Fruit fly (Drosophila melanogaster) whole organism, wandering third instar larva: ENCODE results near the gene Lar.

Experiments used
- Abd-B ChIP-seq: fragments of >200 bp; optimal IDR thresholded peaks from 2 replicates; lab custom pipeline; 2017; ENCODE audit warnings: missing biosample characterization, missing genetic modification characterization
- CG32264 ChIP-seq: fragments of 200-800 bp; sonication (Bioruptor generic); optimal IDR thresholded peaks from 2 replicates; lab custom pipeline; 2016; ENCODE audit warnings: missing biosample characterization, missing genetic modification characterization
- CG9705 ChIP-seq: fragments of 200-800 bp; sonication (Bioruptor generic); optimal IDR thresholded peaks from 2 replicates; lab custom pipeline; 2018; ENCODE audit warnings: missing biosample characterization, mild to moderate bottlenecking, missing genetic modification characterization
- CrebA ChIP-seq: fragments of 200-800 bp; sonication (Bioruptor generic); optimal IDR thresholded peaks from 2 replicates; lab custom pipeline; 2016; ENCODE audit warnings: missing biosample characterization, mild to moderate bottlenecking, missing genetic modification characterization, borderline replicate concordance
- Dfd ChIP-seq: fragments of >200 bp; optimal IDR thresholded peaks from 2 replicates; lab custom pipeline; 2017; ENCODE audit warnings: missing biosample characterization, missing genetic modification characterization
- Dif ChIP-seq: fragments of 200-275, 200-300 bp; sonication (Bioruptor generic); optimal IDR thresholded peaks from 2 replicates; lab custom pipeline; 2018; ENCODE audit warnings: missing biosample characterization, missing genetic modification characterization; ENCODE audit not compliant: partially characterized antibody
- GATAd ChIP-seq: sonication (Bioruptor generic); optimal IDR thresholded peaks from 2 replicates; lab custom pipeline; 2016; ENCODE audit warnings: missing biosample characterization, missing genetic modification characterization
- HLH106 ChIP-seq: fragments of 200-800 bp; optimal IDR thresholded peaks from 3 replicates; lab custom pipeline; 2019; ENCODE audit warnings: missing biosample characterization, mild to moderate bottlenecking, missing genetic modification characterization, moderate library complexity
- Hnf4 ChIP-seq: fragments of 200-800 bp; sonication (Bioruptor generic); optimal IDR thresholded peaks from 2 replicates; lab custom pipeline; 2016; ENCODE audit warnings: missing biosample characterization, mild to moderate bottlenecking, missing genetic modification characterization
- Hr78 ChIP-seq: fragments of >200 bp; optimal IDR thresholded peaks from 2 replicates; lab custom pipeline; 2017; ENCODE audit warnings: missing biosample characterization, missing genetic modification characterization
- Hr83 ChIP-seq: fragments of 200-300 bp; sonication (Bioruptor generic); optimal IDR thresholded peaks from 2 replicates; lab custom pipeline; 2016; ENCODE audit warnings: missing biosample characterization, mild to moderate bottlenecking, missing genetic modification characterization, moderate library complexity; ENCODE audit not compliant: poor library complexity, severe bottlenecking
- Jra ChIP-seq: sonication (Bioruptor generic); optimal IDR thresholded peaks from 2 replicates; lab custom pipeline; 2016; ENCODE audit warnings: missing biosample characterization, missing genetic modification characterization
- Mio ChIP-seq: sonication (Bioruptor generic); optimal IDR thresholded peaks from 2 replicates; lab custom pipeline; 2016; ENCODE audit warnings: missing biosample characterization, missing genetic modification characterization
- N ChIP-seq: fragments of >200 bp; optimal IDR thresholded peaks from 2 replicates; lab custom pipeline; 2018; ENCODE audit warnings: missing biosample characterization, missing external identifiers, missing genetic modification characterization
- OdsH ChIP-seq: fragments of 200-800 bp; sonication (Bioruptor generic); optimal IDR thresholded peaks from 2 replicates; lab custom pipeline; 2016; ENCODE audit warnings: missing biosample characterization, mild to moderate bottlenecking, missing genetic modification characterization
- Rel ChIP-seq, 2 experiments: fragments of 200-800 bp; sonication (Bioruptor generic) in 1 of 2; optimal IDR thresholded peaks; 2 replicates in 1 of 2; 3 replicates in 1 of 2; lab custom pipeline; 2016 to 2019; ENCODE audit warnings: mild to moderate bottlenecking in 2 of 2, missing biosample characterization in 2 of 2, missing genetic modification characterization in 2 of 2, moderate library complexity in 1 of 2
- Sp1 ChIP-seq: fragments of 200-800 bp; sonication (Bioruptor generic); optimal IDR thresholded peaks from 3 replicates; lab custom pipeline; 2019; ENCODE audit warnings: missing biosample characterization, mild to moderate bottlenecking, missing genetic modification characterization, moderate library complexity
- Vsx2 ChIP-seq: fragments of 200-300, 225-300 bp; sonication (Bioruptor generic); optimal IDR thresholded peaks from 2 replicates; lab custom pipeline; 2018; ENCODE audit warnings: missing biosample characterization, missing genetic modification characterization; ENCODE audit not compliant: partially characterized antibody
- br ChIP-seq: fragments of 200-800 bp; sonication (Bioruptor generic); optimal IDR thresholded peaks from 2 replicates; lab custom pipeline; 2016; ENCODE audit warnings: missing biosample characterization, missing genetic modification characterization
- dl ChIP-seq, 2 experiments: fragments of 175-275, 200-275 bp in 1 of 2; fragments of 200-275 bp in 1 of 2; sonication (Bioruptor generic); optimal IDR thresholded peaks; lab custom pipeline; 2018; ENCODE audit warnings: mild to moderate bottlenecking in 2 of 2, missing biosample characterization in 2 of 2, missing genetic modification characterization in 2 of 2, moderate library complexity in 2 of 2; ENCODE audit not compliant: partially characterized antibody in 2 of 2, insufficient read depth in 1 of 2
- dsf ChIP-seq: sonication (Bioruptor generic); optimal IDR thresholded peaks from 2 replicates; lab custom pipeline; 2016; ENCODE audit warnings: missing biosample characterization, missing genetic modification characterization, borderline replicate concordance
- ey ChIP-seq: fragments of 200-800 bp; sonication (Bioruptor generic); optimal IDR thresholded peaks from 2 replicates; lab custom pipeline; 2016; ENCODE audit warnings: missing biosample characterization, missing genetic modification characterization
- fru ChIP-seq: fragments of 200-800 bp; sonication (Bioruptor generic); optimal IDR thresholded peaks from 3 replicates; lab custom pipeline; 2016; ENCODE audit warnings: missing biosample characterization, mild to moderate bottlenecking, missing genetic modification characterization
- h ChIP-seq: fragments of 200-800 bp; sonication (Bioruptor generic); optimal IDR thresholded peaks from 3 replicates; lab custom pipeline; 2016; ENCODE audit warnings: missing biosample characterization, mild to moderate bottlenecking, missing genetic modification characterization
- jim ChIP-seq: fragments of 175-275, 200-325 bp; sonication (Bioruptor generic); optimal IDR thresholded peaks from 2 replicates; lab custom pipeline; 2016; ENCODE audit warnings: missing biosample characterization, mild to moderate bottlenecking, missing genetic modification characterization
- rgr ChIP-seq: fragments of 200-800 bp; sonication (Bioruptor generic); optimal IDR thresholded peaks from 3 replicates; lab custom pipeline; 2016; ENCODE audit warnings: missing biosample characterization, mild to moderate bottlenecking, missing genetic modification characterization
- sage ChIP-seq: fragments of 200-800 bp; sonication (Bioruptor generic); optimal IDR thresholded peaks from 2 replicates; lab custom pipeline; 2016; ENCODE audit warnings: missing biosample characterization, mild to moderate bottlenecking, missing genetic modification characterization
- sv ChIP-seq: fragments of 200-800 bp; sonication (Bioruptor generic); optimal IDR thresholded peaks from 3 replicates; lab custom pipeline; 2016; ENCODE audit warnings: missing biosample characterization, missing genetic modification characterization
- tai ChIP-seq: sonication (Bioruptor generic); optimal IDR thresholded peaks from 2 replicates; lab custom pipeline; 2016; ENCODE audit warnings: missing biosample characterization, missing genetic modification characterization
- usp ChIP-seq: fragments of >200 bp; optimal IDR thresholded peaks from 2 replicates; lab custom pipeline; 2017; ENCODE audit warnings: missing biosample characterization, missing genetic modification characterization
- woc ChIP-seq: sonication (Bioruptor generic); optimal IDR thresholded peaks from 2 replicates; lab custom pipeline; 2016; ENCODE audit warnings: missing biosample characterization, mild to moderate bottlenecking, missing genetic modification characterization

Gene Lar

DNA sequence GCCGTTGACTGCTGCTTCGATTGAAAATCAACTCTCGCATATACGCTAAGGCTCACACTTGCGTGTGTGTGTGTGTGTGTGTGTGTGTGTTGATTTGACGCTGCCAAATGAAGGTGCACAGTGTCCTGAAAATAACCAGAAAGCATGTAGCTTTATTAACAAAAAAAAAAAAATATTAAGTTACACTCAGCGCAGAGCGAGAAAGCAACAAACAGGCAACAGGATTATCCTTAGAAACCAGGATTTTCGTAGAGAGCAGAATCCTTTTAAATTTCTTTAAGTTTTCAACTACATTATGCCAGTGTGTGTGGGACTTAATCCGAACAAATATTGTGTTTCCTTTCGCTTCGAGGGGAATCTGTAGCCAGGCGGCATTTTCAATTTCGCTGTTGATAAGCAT lies 41.6 kb downstream of the Lar start:
- TF ChIP-seq woc (GFP tag; lab: Kevin White, UChicago): no peak
- no peak for TF ChIP-seq Dif (GFP tag; lab: Kevin White, UChicago)
- TF ChIP-seq dsf (GFP tag; lab: Kevin White, UChicago): no peak
- no peak for TF ChIP-seq Abd-B (GFP tag; lab: Kevin White, UChicago)
- no peak for TF ChIP-seq sage (GFP tag; lab: Kevin White, UChicago)
- no peak for TF ChIP-seq N (GFP tag; lab: Kevin White, UChicago)
- TF ChIP-seq ey (GFP tag; lab: Kevin White, UChicago): no peak
- TF ChIP-seq sv (GFP tag; lab: Kevin White, UChicago): no peak
- no peak for TF ChIP-seq Sp1 (GFP tag; lab: Kevin White, UChicago)
- TF ChIP-seq rgr (GFP tag; lab: Kevin White, UChicago): no peak
- TF ChIP-seq Hr83 (GFP tag; lab: Kevin White, UChicago): no peak
- no peak for TF ChIP-seq h
- no peak for TF ChIP-seq Mio

DNA sequence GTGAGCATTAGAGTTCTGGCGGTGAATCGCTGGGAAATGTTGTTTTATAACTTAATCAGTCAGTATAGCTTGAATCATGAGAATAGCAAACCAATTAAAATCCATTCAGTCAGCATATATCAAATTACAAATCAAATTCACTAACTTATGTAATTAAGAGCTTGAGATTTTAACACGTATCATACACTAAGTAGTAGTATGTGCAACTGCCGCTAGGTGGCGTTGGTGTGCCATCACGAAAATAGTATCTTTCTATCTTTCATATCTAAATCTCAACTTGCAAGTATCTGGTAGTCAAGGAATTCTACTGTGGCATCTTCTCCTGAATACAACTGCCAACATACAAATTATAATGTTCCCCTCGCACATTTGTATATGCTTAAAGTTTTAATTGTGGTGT lies 47.6 kb downstream of the Lar start:
- TF ChIP-seq CrebA (GFP tag; lab: Kevin White, UChicago) (no peak), Hnf4 (GFP tag; lab: Kevin White, UChicago) (no peak), ey (GFP tag; lab: Kevin White, UChicago) (no peak)

DNA sequence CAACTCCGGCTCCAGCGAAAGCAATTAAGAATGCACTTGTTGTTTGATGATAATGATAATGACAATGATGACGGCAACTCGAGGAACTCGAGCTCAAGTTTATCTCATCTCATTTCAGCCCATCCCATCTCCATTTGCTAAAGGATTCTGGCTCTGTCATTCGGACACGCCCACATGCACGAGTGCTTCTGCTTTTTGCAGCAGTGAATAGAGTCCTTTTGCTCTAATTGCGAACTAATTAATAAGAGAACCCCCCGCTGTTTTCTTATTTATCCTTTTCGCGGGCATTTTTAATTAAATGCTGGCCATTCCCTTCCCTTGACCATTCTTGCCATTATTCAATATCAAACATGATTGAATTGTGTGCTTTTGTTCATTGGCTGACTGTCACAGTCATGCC lies 91.9 kb downstream of the Lar start:
- TF ChIP-seq Jra (GFP tag; lab: Kevin White, UChicago): no peak
- no peak for TF ChIP-seq tai (GFP tag; lab: Kevin White, UChicago)
- no peak for TF ChIP-seq Vsx2
- no peak for TF ChIP-seq fru
- TF ChIP-seq woc (GFP tag; lab: Kevin White, UChicago): no peak
- TF ChIP-seq jim: no peak
- TF ChIP-seq br (GFP tag; lab: Kevin White, UChicago): no peak
- no peak for TF ChIP-seq ey (GFP tag; lab: Kevin White, UChicago)
- TF ChIP-seq Hnf4 (GFP tag; lab: Kevin White, UChicago): no peak
- TF ChIP-seq CG9705 (GFP tag; lab: Kevin White, UChicago): no peak
- no peak for TF ChIP-seq GATAd
- TF ChIP-seq CrebA (GFP tag; lab: Kevin White, UChicago): no peak
- TF ChIP-seq HLH106 (tag; lab: Kevin White, UChicago): no peak
- no peak for TF ChIP-seq sage (GFP tag; lab: Kevin White, UChicago)
- no peak for TF ChIP-seq OdsH (GFP tag; lab: Kevin White, UChicago)
- no peak for TF ChIP-seq Dfd (GFP tag; lab: Kevin White, UChicago)

- TF ChIP-seq Hr78 (no peak), Mio (no peak), h (no peak), jim (no peak), rgr (GFP tag; lab: Kevin White, UChicago) (no peak), woc (GFP tag; lab: Kevin White, UChicago) (no peak), usp (GFP tag; lab: Kevin White, UChicago) (no peak)
- TF ChIP-seq, all 38 proteins: peak for 0
Observed at dm6 chr2L:19682533-19682932, 96.1 kb downstream of the Lar start.

dm6 chr2L:19700868-19701267 lies 114.4 kb downstream of the Lar start, which contains the start of gene scw:
Gene scw, minus strand, starts transcription at chr2L:19700968.
- TF ChIP-seq usp (GFP tag; lab: Kevin White, UChicago) (no peak), CrebA (GFP tag; lab: Kevin White, UChicago) (no peak), dsf (GFP tag; lab: Kevin White, UChicago) (no peak), tai (GFP tag; lab: Kevin White, UChicago) (no peak), HLH106 (tag; lab: Kevin White, UChicago) (no peak), Rel (GFP tag; optimal IDR thresholded peaks at IDR 0.05; lab: Kevin White, UChicago) (no peak), Rel (tag; optimal IDR thresholded peaks at IDR 0.05; lab: Kevin White, UChicago) (no peak), Dfd (GFP tag; lab: Kevin White, UChicago) (no peak), sv (GFP tag; lab: Kevin White, UChicago) (no peak), Sp1 (GFP tag; lab: Kevin White, UChicago) (no peak), dl (GFP tag; optimal IDR thresholded peaks at IDR 0.05; lab: Kevin White, UChicago; ENCODE audit: insufficient read depth in 1 of 2, partially characterized antibody in 2 of 2) (no peak), OdsH (GFP tag; lab: Kevin White, UChicago) (no peak), CG32264 (GFP tag; lab: Kevin White, UChicago) (no peak)
